Worm (Caenorhabditis elegans): ENCODE data around the gene ergi-1.

- TF ChIP-seq klf-2 (GFP tag; conservative IDR thresholded peaks at IDR 0.05), result no peak
- TF ChIP-seq cog-1 (tag; optimal IDR thresholded peaks at IDR 0.05), result no peak
- TF ChIP-seq med-1 (GFP tag; optimal IDR thresholded peaks at IDR 0.05; ENCODE audit: insufficient read depth), result no peak
- TF ChIP-seq ztf-29 (GFP tag; IDR thresholded peaks at IDR 0.05), result no peak
These were observed 29.7 kb upstream of the ergi-1 start, which contains the start of gene F49H12.7 for ce11 chrX:2064730-2065129.

Measured in whole organism, midembryonic.